Fruit fly (Drosophila melanogaster): ENCODE results near the gene CG15740.

The CG15740 gene

dm6 chrX:11858439-11858813 lies 12.5 kb upstream of the CG15740 start:
- no peak for TF ChIP-seq noc (tag; optimal IDR thresholded peaks at IDR 0.05)

dm6 chrX:11857522-11858438 lies 11.9 kb upstream of the CG15740 start:
- TF ChIP-seq noc (tag; optimal IDR thresholded peaks at IDR 0.05), result peak; percentile 77

dm6 chrX:11856867-11857266 lies 11.0 kb upstream of the CG15740 start:
- TF ChIP-seq noc (tag; optimal IDR thresholded peaks at IDR 0.05), result no peak

dm6 chrX:11855950-11856349 lies 10.1 kb upstream of the CG15740 start:
- TF ChIP-seq noc (tag; optimal IDR thresholded peaks at IDR 0.05), result no peak

DNA sequence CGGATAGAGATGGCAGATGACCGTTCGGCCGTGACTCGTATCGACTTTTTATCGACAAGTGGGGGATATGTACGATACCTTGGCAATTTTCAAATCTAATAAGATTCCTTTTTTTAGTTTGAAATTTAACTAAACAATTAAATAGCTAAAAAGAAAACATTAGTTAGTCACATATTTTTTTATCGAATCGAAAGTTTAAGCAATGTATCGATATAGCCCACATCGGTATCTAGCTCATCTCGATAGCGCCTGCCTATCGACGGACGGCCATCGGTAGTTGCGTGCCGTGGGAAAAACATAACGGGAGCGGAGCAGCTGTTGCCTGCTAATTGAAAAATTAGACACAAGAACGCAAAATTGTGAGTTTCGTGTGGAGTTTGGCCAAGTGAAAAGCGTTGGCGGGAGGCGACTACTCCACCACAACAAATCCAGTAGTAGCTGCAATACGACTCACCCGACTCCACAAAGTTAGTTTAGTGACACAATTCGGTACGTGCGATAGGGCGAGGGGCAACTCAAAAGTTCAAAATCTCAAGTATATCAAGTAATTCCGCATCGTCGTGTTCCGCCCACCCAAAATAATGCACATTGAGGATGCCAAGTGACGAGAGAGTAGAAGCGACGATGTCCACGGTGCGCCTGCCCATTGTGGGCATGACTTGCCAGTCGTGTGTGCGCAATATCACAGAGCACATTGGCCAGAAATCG lies 9.0 kb upstream of the CG15740 start, which contains the start of the genes CG10347 and ATP7:
TSS of gene CG10347 (minus strand) at position 174 of the 708 bp plus-strand sequence.
TSS of gene ATP7 (plus strand) at position 265 of the 708 bp plus-strand sequence.
- peak; percentile 30 for TF ChIP-seq noc (tag; optimal IDR thresholded peaks at IDR 0.05)

DNA sequence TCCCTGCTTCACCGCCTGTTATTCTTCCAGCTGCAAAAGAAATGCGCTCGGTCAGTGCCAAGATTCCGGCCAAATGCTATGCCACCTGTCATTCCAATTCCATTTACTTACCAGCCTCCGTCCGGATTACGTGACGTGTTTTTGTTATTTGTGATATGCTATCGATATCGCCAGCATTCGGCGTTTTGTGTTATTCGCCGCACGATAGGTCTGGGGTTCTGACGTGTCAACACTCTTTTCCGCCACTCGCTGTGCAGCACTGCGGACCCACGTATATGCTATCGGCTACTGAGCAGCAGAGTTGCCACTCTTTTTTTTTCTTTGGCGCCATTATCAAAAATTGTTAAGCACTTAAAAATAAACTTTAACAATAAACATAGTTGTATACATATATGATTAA lies 6.4 kb upstream of the CG15740 start, which contains the start of gene p24-1:
TSS of gene p24-1 (minus strand) at position 221 of the 400 bp plus-strand sequence.
- peak; percentile 31 for TF ChIP-seq noc (tag; optimal IDR thresholded peaks at IDR 0.05)

- TF ChIP-seq noc (tag; optimal IDR thresholded peaks at IDR 0.05), result no peak
Measured at dm6 chrX:11849267-11849666, 3.4 kb upstream of the CG15740 start.

- peak; percentile 35 for TF ChIP-seq noc (tag; optimal IDR thresholded peaks at IDR 0.05)
Measured at dm6 chrX:11848507-11849264, 2.8 kb upstream of the CG15740 start.

DNA sequence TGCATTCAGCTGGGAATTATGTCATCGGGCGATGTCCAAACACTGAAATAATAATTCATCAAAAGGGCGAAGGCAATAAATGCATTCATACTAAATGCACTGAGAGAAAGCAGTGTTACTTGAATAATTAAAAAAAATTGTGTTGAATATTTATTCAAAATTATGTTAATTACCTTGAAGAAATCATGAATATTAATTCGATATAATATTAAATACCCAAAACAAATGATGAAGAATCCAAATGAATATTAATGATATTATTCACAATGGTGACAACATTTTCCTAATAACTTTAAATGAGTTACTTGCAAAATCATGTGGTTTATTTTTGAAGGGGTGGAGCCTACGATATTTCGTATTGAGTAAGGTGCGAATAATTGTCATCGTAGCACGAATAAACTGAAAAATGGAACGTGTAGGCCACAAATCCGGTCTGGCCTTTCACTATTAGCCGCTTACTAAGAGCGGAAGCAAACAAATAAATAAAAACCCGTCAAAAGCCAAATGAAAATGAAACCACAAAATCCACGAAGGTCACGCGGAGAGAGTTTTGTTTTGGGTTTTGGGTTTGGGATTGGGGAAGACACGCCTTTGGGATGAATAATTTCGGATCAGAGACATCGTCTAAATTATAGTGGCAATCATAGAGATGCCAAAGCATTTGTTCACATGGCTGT lies 4.1 kb downstream of the CG15740 start:
- no peak for TF ChIP-seq noc (tag; optimal IDR thresholded peaks at IDR 0.05)

DNA sequence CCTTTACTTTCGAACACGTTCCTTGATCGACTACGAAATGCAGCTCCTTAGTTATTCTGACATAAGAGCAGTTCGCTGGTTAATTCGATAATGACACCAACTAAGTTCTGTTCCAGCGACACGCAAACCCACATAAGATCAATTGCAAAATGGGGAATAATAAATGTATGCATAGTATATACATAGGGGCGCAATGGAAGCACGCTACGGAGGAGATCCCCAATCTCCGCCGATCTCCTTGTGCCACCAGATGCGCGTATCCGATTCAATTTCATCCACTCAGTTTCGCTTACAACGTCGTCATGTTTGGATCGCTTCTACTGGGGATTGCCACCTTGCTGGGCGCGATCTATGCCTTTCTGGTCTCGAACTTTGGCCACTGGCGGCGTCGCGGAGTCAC lies 6.6 kb downstream of the CG15740 start, which contains the start of gene Cyp28c1:
TSS of gene Cyp28c1 (plus strand) at position 301 of the 400 bp plus-strand sequence.
- TF ChIP-seq noc (tag; optimal IDR thresholded peaks at IDR 0.05), result no peak

DNA sequence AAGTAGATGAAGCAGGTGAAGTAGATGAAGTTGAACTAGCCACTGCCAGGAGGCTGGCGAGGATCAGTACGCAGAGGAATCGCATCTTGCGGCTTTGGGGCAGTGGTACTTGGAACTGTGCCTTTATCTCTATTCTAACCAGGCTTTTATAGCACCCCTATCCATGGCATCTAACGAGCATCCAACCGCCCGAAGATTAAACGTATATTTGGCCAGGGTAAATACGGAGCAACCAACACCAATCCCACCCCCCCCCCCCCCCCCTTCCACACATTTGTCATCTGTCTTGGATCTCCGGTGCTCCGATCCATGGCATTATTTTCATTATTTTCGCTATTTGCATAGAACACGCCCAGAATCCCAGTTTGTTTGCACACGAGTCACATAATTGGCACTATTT lies 8.0 kb downstream of the CG15740 start, which contains the start of gene CG15741:
TSS of gene CG15741 (minus strand) at position 101 of the 400 bp plus-strand sequence.
- TF ChIP-seq noc (tag; optimal IDR thresholded peaks at IDR 0.05), result no peak

DNA sequence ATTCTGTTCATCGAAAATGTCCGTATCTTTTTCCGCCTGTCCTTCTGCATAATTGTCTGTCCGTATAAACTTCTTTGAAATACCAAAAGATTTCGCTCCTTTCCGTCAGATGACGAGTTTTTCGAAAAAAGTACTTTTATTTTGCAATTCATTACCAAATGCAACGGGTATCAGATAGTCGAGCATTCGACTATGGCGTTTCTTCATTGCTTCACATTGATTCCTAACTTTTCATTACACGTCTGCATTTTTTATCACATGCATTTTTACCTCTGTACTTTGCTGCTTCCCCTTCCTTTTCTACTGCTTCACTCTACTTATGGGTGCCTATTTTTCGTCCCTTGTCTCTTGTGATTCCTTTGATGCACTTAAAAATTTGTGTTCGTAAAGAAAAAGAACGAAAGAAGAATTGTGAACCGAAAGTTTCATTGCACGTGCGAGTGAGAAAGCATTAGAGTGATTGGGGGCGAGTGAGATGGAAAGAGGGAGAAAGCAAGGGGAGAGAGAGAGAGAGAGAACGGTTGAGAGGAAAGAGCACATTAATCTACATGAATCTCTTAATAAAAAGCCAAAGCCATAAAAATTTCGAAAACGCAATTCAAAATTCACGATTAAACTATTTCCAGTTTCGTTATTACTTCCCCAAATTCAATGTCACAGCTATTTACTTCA lies 17.4 kb downstream of the CG15740 start:
- TF ChIP-seq noc (tag; optimal IDR thresholded peaks at IDR 0.05), result no peak

dm6 chrX:11823003-11823402 lies 22.9 kb downstream of the CG15740 start:
- no peak for TF ChIP-seq noc (tag; optimal IDR thresholded peaks at IDR 0.05)

- peak; percentile 11 for TF ChIP-seq noc (tag; optimal IDR thresholded peaks at IDR 0.05)
Measured at dm6 chrX:11821946-11822345, 24.0 kb downstream of the CG15740 start.

Measured in whole organism, larva.